Worm (Caenorhabditis elegans): Measurements from ENCODE around the gene Y81G3A.2.
A peak's percentile ranks its signal among the peaks of the same experiment; 100 is the strongest.

The Y81G3A.2 gene

ce11 chrII:13117135-13117534, 36.4 kb downstream of the Y81G3A.2 start, which contains the start of gene gfm-1 (continued):
- no peak for TF ChIP-seq hsf-1 (GFP tag; IDR thresholded peaks at IDR 0.05)
- TF ChIP-seq F52B5.7 (tag; optimal IDR thresholded peaks at IDR 0.05) = no peak

- no peak for TF ChIP-seq bed-2 (GFP tag; IDR thresholded peaks at IDR 0.05)
- TF ChIP-seq sptf-2 (GFP tag; optimal IDR thresholded peaks at IDR 0.05) = no peak
- TF ChIP-seq ceh-58 (GFP tag; IDR thresholded peaks at IDR 0.05) = no peak
- no peak for TF ChIP-seq F33H1.4 (GFP tag; IDR thresholded peaks at IDR 0.05)
- no peak for TF ChIP-seq lin-26 (GFP tag; IDR thresholded peaks at IDR 0.05)
- no peak for TF ChIP-seq ccch-3 (GFP tag; optimal IDR thresholded peaks at IDR 0.05)
- TF ChIP-seq C06A6.2 (GFP tag; conservative IDR thresholded peaks at IDR 0.05) = no peak
- no peak for TF ChIP-seq T26A5.8 (tag; optimal IDR thresholded peaks at IDR 0.05)
- TF ChIP-seq B0261.1 (tag; optimal IDR thresholded peaks at IDR 0.05) = no peak
- no peak for TF ChIP-seq fkh-3 (tag; optimal IDR thresholded peaks at IDR 0.05)
- no peak for TF ChIP-seq madf-6 (GFP tag; IDR thresholded peaks at IDR 0.05)
- TF ChIP-seq F49E8.2 (tag; optimal IDR thresholded peaks at IDR 0.05; ENCODE audit: insufficient read depth) = no peak
- no peak for TF ChIP-seq K11D2.4 (GFP tag; IDR thresholded peaks at IDR 0.05)
- no peak for TF ChIP-seq lag-1 (GFP tag; IDR thresholded peaks at IDR 0.05)
- no peak for TF ChIP-seq lin-40 (tag; optimal IDR thresholded peaks at IDR 0.05)
Measured at ce11 chrII:13122720-13123119, 42.0 kb downstream of the Y81G3A.2 start, which contains the start of gene bath-45. TSS of gene bath-45 (plus strand) at chrII:13123020.

ce11 chrII:13129602-13130001, 48.9 kb downstream of the Y81G3A.2 start, which contains the start of gene F29C12.6:
TSS of gene F29C12.6 (plus strand) at chrII:13129902.
- no peak for TF ChIP-seq akir-1 (GFP tag; optimal IDR thresholded peaks at IDR 0.05)
- no peak for TF ChIP-seq xnd-1 (tag; optimal IDR thresholded peaks at IDR 0.05)
- TF ChIP-seq B0336.3 (GFP tag; IDR thresholded peaks at IDR 0.05) = no peak
- TF ChIP-seq unc-62 (GFP tag; optimal IDR thresholded peaks at IDR 0.05) = no peak
- no peak for TF ChIP-seq ceh-27 (GFP tag; optimal IDR thresholded peaks at IDR 0.05)
- no peak for TF ChIP-seq athp-1 (tag; optimal IDR thresholded peaks at IDR 0.05)
- TF ChIP-seq hsf-1 (GFP tag; IDR thresholded peaks at IDR 0.05) = no peak
- no peak for TF ChIP-seq ceh-40 (GFP tag; IDR thresholded peaks at IDR 0.05)

ce11 chrII:13130576-13130975, 49.9 kb downstream of the Y81G3A.2 start:
- peak; percentile 41 for TF ChIP-seq xnd-1 (tag; optimal IDR thresholded peaks at IDR 0.05)
- TF ChIP-seq ceh-91 (GFP tag; IDR thresholded peaks at IDR 0.05) = peak; percentile 58; the same call in 1 of the 2 replicates
- no peak for TF ChIP-seq ztf-3 (GFP tag; optimal IDR thresholded peaks at IDR 0.05)
- peak; percentile 52 for TF ChIP-seq D2030.7 (GFP tag; IDR thresholded peaks at IDR 0.05)
- TF ChIP-seq Y67H2A.10 (GFP tag; conservative IDR thresholded peaks at IDR 0.05) = no peak
- peak; percentile 74 for TF ChIP-seq madf-8 (GFP tag; conservative IDR thresholded peaks at IDR 0.05)
- TF ChIP-seq efl-1 (GFP tag; optimal IDR thresholded peaks at IDR 0.05) = peak; percentile 77
- TF ChIP-seq F33H1.4 (GFP tag; IDR thresholded peaks at IDR 0.05) = peak; percentile 28; the same call in 1 of the 2 replicates
- peak; percentile 89 for TF ChIP-seq madf-6 (GFP tag; IDR thresholded peaks at IDR 0.05)

Measured in whole organism, young adult.